Worm (Caenorhabditis elegans) whole organism, L3 larva: ENCODE results near the gene mec-7.

Experiments
- ama-1 ChIP-seq: fragments of 150-350 bp; optimal IDR thresholded peaks from 2 replicates; lab custom pipeline; 2018
- fos-1 ChIP-seq: fragments of 150-350 bp; optimal IDR thresholded peaks from 2 replicates; lab custom pipeline; 2014; ENCODE audit warnings: missing biosample characterization, missing genetic modification characterization
- hmg-11 ChIP-seq: sonication (generic microtip); optimal IDR thresholded peaks from 2 replicates; lab custom pipeline; 2016; ENCODE audit warnings: missing genetic modification characterization, missing compliant biosample characterization
- pqm-1 ChIP-seq: fragments of 150-350 bp; optimal IDR thresholded peaks from 2 replicates; lab custom pipeline; 2017; ENCODE audit warnings: missing biosample characterization, missing genetic modification characterization, inconsistent platforms
- tbx-2 ChIP-seq: sonication (generic microtip); optimal IDR thresholded peaks from 2 replicates; lab custom pipeline; 2016; ENCODE audit warnings: mild to moderate bottlenecking, missing genetic modification characterization, missing compliant biosample characterization

- TF ChIP-seq pqm-1 (tag; lab: Kevin White, UChicago), result no peak
- no peak for TF ChIP-seq fos-1 (tag; lab: Kevin White, UChicago)
- TF ChIP-seq hmg-11 (tag; lab: Kevin White, UChicago), result no peak
- TF ChIP-seq tbx-2 (tag; lab: Kevin White, UChicago), result no peak
- no peak for TF ChIP-seq ama-1 (lab: Kevin White, UChicago)
Measured at ce11 chrX:7752770-7753169, 23.7 kb downstream of the mec-7 start, which contains the start of gene deg-1.
